Worm (Caenorhabditis elegans): ENCODE measurements around the gene C56G2.5.

DNA sequence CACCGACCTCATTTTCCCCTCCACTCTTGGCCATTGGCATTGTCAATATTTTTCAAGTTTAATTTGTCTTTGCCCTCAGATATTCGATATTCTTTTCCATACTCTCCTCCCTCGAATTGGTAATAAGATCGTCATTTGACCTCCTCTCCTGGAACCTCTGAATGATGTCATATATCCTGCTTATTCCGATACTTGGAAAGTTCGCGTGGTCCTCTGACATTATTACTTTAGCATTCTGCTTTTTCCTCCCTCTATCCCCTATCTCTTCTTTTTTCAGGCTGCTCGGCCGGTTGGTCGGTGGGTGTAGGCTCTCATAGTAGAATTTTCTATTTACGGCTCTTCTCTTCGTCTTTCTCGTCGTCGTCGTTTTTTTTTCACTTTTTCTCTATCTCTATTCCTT, 28.4 kb upstream of the C56G2.5 start:
- TF ChIP-seq tbx-37 (GFP tag; conservative IDR thresholded peaks at IDR 0.05), result no peak
- TF ChIP-seq scrt-1 (GFP tag; IDR thresholded peaks at IDR 0.05), result no peak
- TF ChIP-seq ama-1 (optimal IDR thresholded peaks at IDR 0.05), result no peak
- TF ChIP-seq F13C5.2 (tag; optimal IDR thresholded peaks at IDR 0.05), result no peak
- no peak for TF ChIP-seq ceh-36 (tag; optimal IDR thresholded peaks at IDR 0.05)
- no peak for TF ChIP-seq pes-1 (GFP tag; IDR thresholded peaks at IDR 0.05)
- no peak for TF ChIP-seq flt-1 (GFP tag; IDR thresholded peaks at IDR 0.05)
- TF ChIP-seq ets-7 (tag; optimal IDR thresholded peaks at IDR 0.05), result no peak
- no peak for TF ChIP-seq aly-1 (tag; optimal IDR thresholded peaks at IDR 0.05)
- no peak for TF ChIP-seq ceh-13 (GFP tag; optimal IDR thresholded peaks at IDR 0.05)
- no peak for TF ChIP-seq hmg-4 (GFP tag; optimal IDR thresholded peaks at IDR 0.05)
- no peak for TF ChIP-seq tra-4 (tag; optimal IDR thresholded peaks at IDR 0.05)
- no peak for TF ChIP-seq hnd-1 (tag; optimal IDR thresholded peaks at IDR 0.05)
